Fruit fly (Drosophila melanogaster): ENCODE data around the gene CG8677.

- TF ChIP-seq h (GFP tag; optimal IDR thresholded peaks at IDR 0.05) (no peak), Myc (optimal IDR thresholded peaks at IDR 0.05) (no peak), Abd-B (GFP tag; optimal IDR thresholded peaks at IDR 0.05) (no peak), N (GFP tag; optimal IDR thresholded peaks at IDR 0.05) (no peak), usp (GFP tag; optimal IDR thresholded peaks at IDR 0.05) (no peak), dmrt93B (GFP tag; optimal IDR thresholded peaks at IDR 0.05) (no peak), sage (GFP tag; optimal IDR thresholded peaks at IDR 0.05) (no peak), OdsH (GFP tag; optimal IDR thresholded peaks at IDR 0.05) (no peak), foxo (GFP tag; optimal IDR thresholded peaks at IDR 0.05) (no peak), fru (GFP tag; optimal IDR thresholded peaks at IDR 0.05) (no peak), Hnf4 (GFP tag; optimal IDR thresholded peaks at IDR 0.05) (no peak)
Observed at dm6 chr2L:21233430-21233829, 12.3 kb downstream of the CG8677 start.
